Worm (Caenorhabditis elegans) whole organism, L3 larva: Measurements from ENCODE around the gene taf-6.2.

ENCODE experiments used
- egl-27 ChIP-seq: sonication (generic microtip); optimal IDR thresholded peaks from 4 replicates; lab custom pipeline; 2017; ENCODE audit warnings: missing biosample characterization, missing genetic modification reagents, missing genetic modification characterization
- nhr-237 ChIP-seq: fragments of 150-350 bp; optimal IDR thresholded peaks from 2 replicates; lab custom pipeline; 2014; ENCODE audit warnings: missing biosample characterization, missing genetic modification characterization
- nhr-76 ChIP-seq: fragments of 150-350 bp; sonication (generic microtip); optimal IDR thresholded peaks from 5 replicates; lab custom pipeline; 2014; ENCODE audit warnings: missing biosample characterization, missing genetic modification characterization
- nhr-77 ChIP-seq: fragments of 150-350 bp; optimal IDR thresholded peaks from 2 replicates; lab custom pipeline; 2014; ENCODE audit warnings: missing biosample characterization, missing genetic modification characterization
- zag-1 ChIP-seq: fragments of 150-350 bp; optimal IDR thresholded peaks from 2 replicates; lab custom pipeline; 2014; ENCODE audit warnings: missing biosample characterization, missing genetic modification characterization

DNA sequence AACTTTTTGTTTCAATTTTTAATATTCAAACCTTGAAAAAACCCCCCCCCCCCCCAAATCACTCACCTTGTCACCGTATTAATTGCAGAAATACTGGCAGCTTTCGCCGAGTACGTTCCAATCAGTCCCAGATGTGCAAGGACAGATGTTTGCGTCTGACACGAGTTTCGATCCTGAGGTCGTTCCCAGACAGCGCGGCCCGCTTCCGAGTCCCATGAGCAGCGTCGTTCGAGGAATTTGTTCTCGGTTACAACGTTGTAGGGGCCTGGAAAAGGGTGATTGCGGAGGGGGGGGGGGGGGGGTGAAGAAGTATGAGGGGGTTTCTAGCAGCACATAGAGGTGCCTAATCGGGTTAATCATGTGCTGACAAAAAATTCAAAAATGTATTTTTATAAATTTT is 31.7 kb downstream of the taf-6.2 start:
- TF ChIP-seq egl-27 (tag; lab: Kevin White, UChicago) (no peak), zag-1 (no peak), nhr-76 (tag; lab: Kevin White, UChicago) (no peak), nhr-237 (no peak), nhr-77 (tag; lab: Kevin White, UChicago) (no peak)
